Fruit fly (Drosophila melanogaster): Measurements from ENCODE around the gene pzg.

The pzg gene

dm6 chr3L:21285639-21286338 lies at the start of gene pzg, which contains the start of gene CG12974 (continued):
- TF ChIP-seq Rfx (GFP tag; IDR thresholded peaks at IDR 0.05) (peak; percentile 92), dmrt11E (tag; optimal IDR thresholded peaks at IDR 0.05) (peak; percentile 95), mirr (GFP tag; optimal IDR thresholded peaks at IDR 0.05) (no peak), Hr78 (GFP tag; optimal IDR thresholded peaks at IDR 0.05) (peak in 1 of 2 experiments; percentile 39), en (GFP tag; optimal IDR thresholded peaks at IDR 0.05) (peak; percentile 52), CG34376 (GFP tag; optimal IDR thresholded peaks at IDR 0.05) (no peak), zfh1 (GFP tag; IDR thresholded peaks at IDR 0.05) (peak; percentile 78), CG33557 (GFP tag; optimal IDR thresholded peaks at IDR 0.05) (peak; percentile 42), Bgb (GFP tag; IDR thresholded peaks at IDR 0.05; ENCODE audit: partially characterized antibody) (peak; percentile 74; the same call in 1 of the 2 replicates), sob (GFP tag; IDR thresholded peaks at IDR 0.05) (peak; percentile 93), ATbp (GFP tag; optimal IDR thresholded peaks at IDR 0.05) (peak; percentile 55), ase (GFP tag; IDR thresholded peaks at IDR 0.05) (peak; percentile 81), CG17186 (GFP tag; optimal IDR thresholded peaks at IDR 0.05) (peak; percentile 61), CrebB (tag; optimal IDR thresholded peaks at IDR 0.05) (peak; percentile 44), CG15073 (GFP tag; optimal IDR thresholded peaks at IDR 0.05) (no peak), eyg (GFP tag; optimal IDR thresholded peaks at IDR 0.05) (peak; percentile 57), CG2199 (GFP tag; IDR thresholded peaks at IDR 0.05) (0 out of 3 replicates have a peak, but pooled peaks have one; percentile 38), crol (GFP tag; IDR thresholded peaks at IDR 0.05) (no peak), stc (GFP tag; IDR thresholded peaks at IDR 0.05) (peak; percentile 62; the same call in 1 of the 2 replicates), Oli (tag; optimal IDR thresholded peaks at IDR 0.05) (peak; percentile 42), otp (GFP tag; IDR thresholded peaks at IDR 0.05) (peak; percentile 62; the same call in 1 of the 3 replicates), CG3847 (GFP tag; IDR thresholded peaks at IDR 0.05) (peak; percentile 95), ci (GFP tag; IDR thresholded peaks at IDR 0.05) (peak; percentile 88), Hmx (GFP tag; optimal IDR thresholded peaks at IDR 0.05) (no peak), CG8359 (GFP tag; optimal IDR thresholded peaks at IDR 0.05; ENCODE audit: borderline replicate concordance) (no peak), bowl (GFP tag; IDR thresholded peaks at IDR 0.05) (no peak), CG7372 (GFP tag; IDR thresholded peaks at IDR 0.05) (peak; percentile 80), CG18764 (GFP tag; optimal IDR thresholded peaks at IDR 0.05) (peak; percentile 97), CG11085 (GFP tag; IDR thresholded peaks at IDR 0.05) (peak; percentile 59; the same call in 1 of the 2 replicates), CTCF (GFP tag; optimal IDR thresholded peaks at IDR 0.05) (peak; percentile 95), aop (GFP tag; IDR thresholded peaks at IDR 0.05) (no peak; the same call in 1 of the 2 replicates), CG7987 (GFP tag; optimal IDR thresholded peaks at IDR 0.05) (peak; percentile 75), CG31441 (GFP tag; IDR thresholded peaks at IDR 0.05) (peak; percentile 71; the same call in 1 of the 2 replicates), CG3995 (GFP tag; optimal IDR thresholded peaks at IDR 0.05) (peak; percentile 61), croc (GFP tag; conservative IDR thresholded peaks at IDR 0.05) (peak; percentile 91), CG4730 (GFP tag; IDR thresholded peaks at IDR 0.05) (peak; percentile 61), CG18476 (GFP tag; optimal IDR thresholded peaks at IDR 0.05) (peak; percentile 59), Dek (tag; optimal IDR thresholded peaks at IDR 0.05) (peak; percentile 56), lbe (GFP tag; optimal IDR thresholded peaks at IDR 0.05) (peak; percentile 15), tin (GFP tag; optimal IDR thresholded peaks at IDR 0.05) (peak; percentile 64), CG10565 (GFP tag; optimal IDR thresholded peaks at IDR 0.05) (no peak), Ets97D (GFP tag; optimal IDR thresholded peaks at IDR 0.05) (peak; percentile 97), Hand (GFP tag; optimal IDR thresholded peaks at IDR 0.05) (no peak), D19B (GFP tag; optimal IDR thresholded peaks at IDR 0.05) (peak; percentile 42), schlank (tag; optimal IDR thresholded peaks at IDR 0.05) (peak; percentile 7), hkb (optimal IDR thresholded peaks at IDR 0.05) (peak; percentile 92), hkb (GFP tag; IDR thresholded peaks at IDR 0.05) (no peak), Fer2 (tag; optimal IDR thresholded peaks at IDR 0.05) (peak; percentile 61), CG6689 (GFP tag; IDR thresholded peaks at IDR 0.05) (peak; percentile 59), stwl (tag; optimal IDR thresholded peaks at IDR 0.05) (peak; percentile 61)

All from whole organism, embryonic.